Fruit fly (Drosophila melanogaster): Measurements from ENCODE around the gene Uch.

Gene Uch

dm6 chr2L:2249578-2249977 is 35.6 kb upstream of the Uch start:
- TF ChIP-seq CG1620 (GFP tag; optimal IDR thresholded peaks at IDR 0.05) = no peak
- TF ChIP-seq CG7101 (tag; optimal IDR thresholded peaks at IDR 0.05) = no peak
- no peak for TF ChIP-seq cnc (optimal IDR thresholded peaks at IDR 0.05)
- no peak for TF ChIP-seq CG11617 (GFP tag; optimal IDR thresholded peaks at IDR 0.05)
- no peak for TF ChIP-seq CG14711 (tag; optimal IDR thresholded peaks at IDR 0.05)
- no peak for TF ChIP-seq CG7045 (GFP tag; optimal IDR thresholded peaks at IDR 0.05)
- TF ChIP-seq Clk (GFP tag; optimal IDR thresholded peaks at IDR 0.05) = no peak

- TF ChIP-seq CG7045 (GFP tag; optimal IDR thresholded peaks at IDR 0.05) (no peak), pad (GFP tag; optimal IDR thresholded peaks at IDR 0.05) (no peak), tj (GFP tag; optimal IDR thresholded peaks at IDR 0.05) (no peak), Hr96 (GFP tag; optimal IDR thresholded peaks at IDR 0.05) (no peak), Mnt (GFP tag; optimal IDR thresholded peaks at IDR 0.05) (no peak), bab1 (GFP tag; optimal IDR thresholded peaks at IDR 0.05) (no peak)
Measured at dm6 chr2L:2242783-2243182, 28.8 kb upstream of the Uch start.

dm6 chr2L:2242139-2242538 is 28.1 kb upstream of the Uch start, which contains the start of gene CG4267:
CG4267 (plus strand) TSS chr2L:2242378.
- TF ChIP-seq CG1620 (GFP tag; optimal IDR thresholded peaks at IDR 0.05) (no peak), ovo (GFP tag; optimal IDR thresholded peaks at IDR 0.05) (peak; percentile 27)

- TF ChIP-seq CG7101 (tag; optimal IDR thresholded peaks at IDR 0.05) (no peak), cnc (optimal IDR thresholded peaks at IDR 0.05) (no peak), CG12768 (GFP tag; optimal IDR thresholded peaks at IDR 0.05) (no peak), bab1 (GFP tag; optimal IDR thresholded peaks at IDR 0.05) (no peak), CG14711 (tag; optimal IDR thresholded peaks at IDR 0.05) (no peak), CG7045 (GFP tag; optimal IDR thresholded peaks at IDR 0.05) (no peak), toe (GFP tag; optimal IDR thresholded peaks at IDR 0.05) (no peak)
Measured at dm6 chr2L:2240493-2240892, 26.5 kb upstream of the Uch start, which contains the start of gene Tengl1. Tengl1 (minus strand) TSS chr2L:2240593.

- TF ChIP-seq CG33017 (tag; optimal IDR thresholded peaks at IDR 0.05) (no peak), CG12768 (GFP tag; optimal IDR thresholded peaks at IDR 0.05) (no peak), Crg-1 (GFP tag; optimal IDR thresholded peaks at IDR 0.05) (no peak), bab1 (GFP tag; optimal IDR thresholded peaks at IDR 0.05) (no peak), pad (GFP tag; optimal IDR thresholded peaks at IDR 0.05) (no peak), Hr96 (GFP tag; optimal IDR thresholded peaks at IDR 0.05) (no peak), CG11617 (GFP tag; optimal IDR thresholded peaks at IDR 0.05) (no peak), cnc (optimal IDR thresholded peaks at IDR 0.05) (no peak)
Measured at dm6 chr2L:2239284-2239683, 25.3 kb upstream of the Uch start, which contains the start of gene Tengl2. Tengl2 (minus strand) TSS chr2L:2239384.

- TF ChIP-seq CG1620 (GFP tag; optimal IDR thresholded peaks at IDR 0.05) (no peak), ovo (GFP tag; optimal IDR thresholded peaks at IDR 0.05) (no peak), Hr96 (GFP tag; optimal IDR thresholded peaks at IDR 0.05) (no peak), bab1 (GFP tag; optimal IDR thresholded peaks at IDR 0.05) (no peak), CG14711 (tag; optimal IDR thresholded peaks at IDR 0.05) (no peak), Mnt (GFP tag; optimal IDR thresholded peaks at IDR 0.05) (no peak), kay (GFP tag; ENCODE audit: borderline replicate concordance) (no peak), cic (GFP tag; optimal IDR thresholded peaks at IDR 0.05) (no peak), CG33017 (tag; optimal IDR thresholded peaks at IDR 0.05) (no peak), Crg-1 (GFP tag; optimal IDR thresholded peaks at IDR 0.05) (no peak), CG12768 (GFP tag; optimal IDR thresholded peaks at IDR 0.05) (no peak), CG7101 (tag; optimal IDR thresholded peaks at IDR 0.05) (no peak), toe (GFP tag; optimal IDR thresholded peaks at IDR 0.05) (no peak)
Measured at dm6 chr2L:2238151-2238550, 24.1 kb upstream of the Uch start, which contains the start of gene Tengl3. Tengl3 (minus strand) TSS chr2L:2238251.

dm6 chr2L:2236722-2237121 is 22.7 kb upstream of the Uch start, which contains the start of gene Sec24CD:
Sec24CD (minus strand) TSS chr2L:2236844.
- TF ChIP-seq Crg-1 (GFP tag; optimal IDR thresholded peaks at IDR 0.05) (no peak), Mnt (GFP tag; optimal IDR thresholded peaks at IDR 0.05) (peak; percentile 33), kay (GFP tag; ENCODE audit: borderline replicate concordance) (peak; percentile 97), pad (GFP tag; optimal IDR thresholded peaks at IDR 0.05) (no peak), CG1620 (GFP tag; optimal IDR thresholded peaks at IDR 0.05) (no peak), cnc (optimal IDR thresholded peaks at IDR 0.05) (no peak), CG7045 (GFP tag; optimal IDR thresholded peaks at IDR 0.05) (no peak), CG14711 (tag; optimal IDR thresholded peaks at IDR 0.05) (no peak), CG33017 (tag; optimal IDR thresholded peaks at IDR 0.05) (no peak), Clk (GFP tag; optimal IDR thresholded peaks at IDR 0.05) (no peak), CG7101 (tag; optimal IDR thresholded peaks at IDR 0.05) (peak; percentile 30), CG12768 (GFP tag; optimal IDR thresholded peaks at IDR 0.05) (peak; percentile 39), CG5204 (GFP tag; optimal IDR thresholded peaks at IDR 0.05) (no peak), tj (GFP tag; optimal IDR thresholded peaks at IDR 0.05) (peak; percentile 22), Hr96 (GFP tag; optimal IDR thresholded peaks at IDR 0.05) (no peak), toe (GFP tag; optimal IDR thresholded peaks at IDR 0.05) (no peak), bab1 (GFP tag; optimal IDR thresholded peaks at IDR 0.05) (peak; percentile 69), cic (GFP tag; optimal IDR thresholded peaks at IDR 0.05) (peak; percentile 69), CG11617 (GFP tag; optimal IDR thresholded peaks at IDR 0.05) (no peak), ovo (GFP tag; optimal IDR thresholded peaks at IDR 0.05) (no peak)
